Worm (Caenorhabditis elegans) whole organism, young adult: ENCODE results near the gene srd-50.

Experiments used
- B0261.1 ChIP-seq: sonication (generic microtip); optimal IDR thresholded peaks from 2 replicates; lab custom pipeline; 2016; ENCODE audit warnings: mild to moderate bottlenecking, missing genetic modification characterization, moderate library complexity, missing compliant biosample characterization
- C06A6.2 ChIP-seq: fragments of 200-800 bp; sonication (Bioruptor generic); conservative IDR thresholded peaks from 2 replicates; pipeline ENCODE4 v1.3.6; 2022; ENCODE audit warnings: missing genetic modification characterization, missing compliant biosample characterization
- F22D6.2 ChIP-seq: sonication (generic microtip); optimal IDR thresholded peaks from 2 replicates; lab custom pipeline; 2016; ENCODE audit warnings: mild to moderate bottlenecking, missing genetic modification characterization, missing compliant biosample characterization
- F23B12.7 ChIP-seq: sonication (generic microtip); optimal IDR thresholded peaks from 2 replicates; lab custom pipeline; 2017; ENCODE audit warnings: missing genetic modification characterization, mild to moderate bottlenecking, missing compliant biosample characterization, antibody characterized with exemption, moderate library complexity; ENCODE audit not compliant: insufficient read depth
- F39B2.1 ChIP-seq: fragments of 200-800 bp; sonication (Bioruptor generic); IDR thresholded peaks from 2 replicates; pipeline ENCODE4 v1.3.6; 2022; ENCODE audit warnings: missing genetic modification reagents, missing genetic modification characterization, missing compliant biosample characterization
- F57A8.1 ChIP-seq: fragments of 200-800 bp; sonication (Bioruptor generic); optimal IDR thresholded peaks from 2 replicates; lab custom pipeline; 2018; ENCODE audit warnings: mild to moderate bottlenecking, missing genetic modification characterization, moderate library complexity, missing compliant biosample characterization
- K11D2.4 ChIP-seq: fragments of 200-800 bp; sonication (Bioruptor generic); IDR thresholded peaks from 2 replicates; pipeline ENCODE4 v1.3.6; 2022; ENCODE audit warnings: missing genetic modification reagents, missing genetic modification characterization, missing compliant biosample characterization
- K12H6.12 ChIP-seq: fragments of 200-800 bp; sonication (Bioruptor generic); optimal IDR thresholded peaks from 2 replicates; lab custom pipeline; 2018; ENCODE audit warnings: mild to moderate bottlenecking, missing genetic modification characterization, missing compliant biosample characterization
- T07F8.4 ChIP-seq: sonication (generic microtip); optimal IDR thresholded peaks from 2 replicates; lab custom pipeline; 2016; ENCODE audit warnings: mild to moderate bottlenecking, missing genetic modification characterization, moderate library complexity, missing compliant biosample characterization
- T26A5.8 ChIP-seq: sonication (generic microtip); optimal IDR thresholded peaks from 2 replicates; lab custom pipeline; 2016; ENCODE audit warnings: missing genetic modification characterization, missing compliant biosample characterization
- Y53G8AR.9 ChIP-seq: fragments of 200-800 bp; sonication (Bioruptor generic); conservative IDR thresholded peaks from 2 replicates; pipeline ENCODE4 v1.3.6; 2022; ENCODE audit warnings: missing genetic modification reagents, missing genetic modification characterization, missing compliant biosample characterization
- akir-1 ChIP-seq: fragments of 200-800 bp; sonication (Bioruptor generic); optimal IDR thresholded peaks from 2 replicates; lab custom pipeline; 2018; ENCODE audit warnings: mild to moderate bottlenecking, missing genetic modification characterization, moderate library complexity, missing compliant biosample characterization
- ama-1 ChIP-seq, 3 experiments: fragments of 150-350 bp in 1 of 3; sonication (generic microtip) in 2 of 3; optimal IDR thresholded peaks; 2 replicates each; lab custom pipeline; 2014 to 2018; ENCODE audit warnings: missing biosample characterization in 2 of 3, missing genetic modification characterization in 2 of 3, missing genetic modification reagents in 2 of 3
- atf-7 ChIP-seq: sonication (generic microtip); optimal IDR thresholded peaks from 2 replicates; lab custom pipeline; 2017; ENCODE audit warnings: mild to moderate bottlenecking, missing genetic modification characterization, missing compliant biosample characterization
- athp-1 ChIP-seq: sonication (generic microtip); optimal IDR thresholded peaks from 2 replicates; lab custom pipeline; 2017; ENCODE audit warnings: mild to moderate bottlenecking, missing genetic modification characterization, missing compliant biosample characterization
- attf-6 ChIP-seq: fragments of 200-800 bp; sonication (Bioruptor generic); IDR thresholded peaks from 2 replicates; pipeline ENCODE4 v1.3.6; 2022; ENCODE audit warnings: missing genetic modification reagents, missing genetic modification characterization, missing compliant biosample characterization
- bed-2 ChIP-seq: fragments of 200-800 bp; sonication (Bioruptor generic); IDR thresholded peaks from 2 replicates; pipeline ENCODE4 v1.3.6; 2022; ENCODE audit warnings: missing genetic modification reagents, missing genetic modification characterization, missing compliant biosample characterization
- ccch-3 ChIP-seq: fragments of 200-800 bp; sonication (Bioruptor generic); optimal IDR thresholded peaks from 2 replicates; lab custom pipeline; 2018; ENCODE audit warnings: mild to moderate bottlenecking, missing genetic modification characterization, missing compliant biosample characterization
- cebp-2 ChIP-seq: fragments of 200-800 bp; sonication (Bioruptor generic); IDR thresholded peaks from 2 replicates; pipeline ENCODE4 v1.3.6; 2022; ENCODE audit warnings: missing genetic modification characterization, missing compliant biosample characterization
- ceh-27 ChIP-seq: fragments of 200-800 bp; sonication (Bioruptor generic); optimal IDR thresholded peaks from 2 replicates; lab custom pipeline; 2018; ENCODE audit warnings: mild to moderate bottlenecking, missing genetic modification characterization, moderate library complexity, missing compliant biosample characterization
- dox-1 ChIP-seq: fragments of 200-800 bp; sonication (Bioruptor generic); IDR thresholded peaks from 2 replicates; pipeline ENCODE4 v1.3.6; 2022; ENCODE audit warnings: missing genetic modification reagents, missing genetic modification characterization, missing compliant biosample characterization
- ekl-4 ChIP-seq: fragments of 200-800 bp; sonication (Bioruptor generic); IDR thresholded peaks from 2 replicates; pipeline ENCODE4 v1.3.6; 2022; ENCODE audit warnings: missing genetic modification reagents, missing genetic modification characterization, missing compliant biosample characterization
- fkh-3 ChIP-seq: sonication (generic microtip); optimal IDR thresholded peaks from 2 replicates; lab custom pipeline; 2016; ENCODE audit warnings: mild to moderate bottlenecking, missing genetic modification characterization, missing compliant biosample characterization
- gei-17 ChIP-seq: fragments of 200-800 bp; sonication (Bioruptor generic); optimal IDR thresholded peaks from 2 replicates; lab custom pipeline; 2018; ENCODE audit warnings: mild to moderate bottlenecking, missing genetic modification characterization, missing compliant biosample characterization
- hlh-12 ChIP-seq: sonication (generic microtip); optimal IDR thresholded peaks from 2 replicates; lab custom pipeline; 2016; ENCODE audit warnings: missing genetic modification characterization, missing compliant biosample characterization
- hlh-26 ChIP-seq: fragments of 200-800 bp; sonication (Bioruptor generic); conservative IDR thresholded peaks from 2 replicates; pipeline ENCODE4 v1.3.6; 2022; ENCODE audit warnings: missing genetic modification reagents, missing genetic modification characterization, missing compliant biosample characterization
- hmg-20 ChIP-seq: fragments of 200-800 bp; sonication (Bioruptor generic); IDR thresholded peaks from 2 replicates; pipeline ENCODE4 v1.3.6; 2022; ENCODE audit warnings: missing genetic modification reagents, missing genetic modification characterization, missing compliant biosample characterization
- let-526 ChIP-seq: fragments of 200-800 bp; sonication (Bioruptor generic); IDR thresholded peaks from 2 replicates; pipeline ENCODE4 v1.3.6; 2022; ENCODE audit warnings: missing genetic modification reagents, missing genetic modification characterization, missing compliant biosample characterization
- lin-35 ChIP-seq, 3 experiments: fragments of 150-350 bp in 2 of 3; sonication (generic microtip) in 1 of 3; optimal IDR thresholded peaks; 2 replicates each; lab custom pipeline; 2014 to 2018; ENCODE audit warnings: missing biosample characterization in 3 of 3, missing genetic modification characterization in 3 of 3, missing genetic modification reagents in 3 of 3
- lin-40 ChIP-seq: sonication (generic microtip); optimal IDR thresholded peaks from 2 replicates; lab custom pipeline; 2016; ENCODE audit warnings: missing genetic modification characterization, mild to moderate bottlenecking, missing compliant biosample characterization, missing genotype, missing genetic modification reagents
- mcd-1 ChIP-seq: fragments of 200-800 bp; sonication (Bioruptor generic); IDR thresholded peaks from 2 replicates; pipeline ENCODE4 v1.3.6; 2022; ENCODE audit warnings: missing genetic modification reagents, missing genetic modification characterization, missing compliant biosample characterization
- nfyb-1 ChIP-seq: fragments of 200-800 bp; sonication (Bioruptor generic); IDR thresholded peaks from 2 replicates; pipeline ENCODE4 v1.3.6; 2022; ENCODE audit warnings: missing genetic modification reagents, missing genetic modification characterization, missing compliant biosample characterization
- nhr-80 ChIP-seq: sonication (generic microtip); optimal IDR thresholded peaks from 2 replicates; lab custom pipeline; 2016; ENCODE audit warnings: missing genetic modification characterization, missing compliant biosample characterization
- pbrm-1 ChIP-seq: fragments of 200-800 bp; sonication (Bioruptor generic); IDR thresholded peaks from 2 replicates; pipeline ENCODE4 v1.3.6; 2022; ENCODE audit warnings: missing genetic modification reagents, missing genetic modification characterization, missing compliant biosample characterization
- rcor-1 ChIP-seq: fragments of 200-800 bp; sonication (Bioruptor generic); IDR thresholded peaks from 2 replicates; pipeline ENCODE4 v1.3.6; 2022; ENCODE audit warnings: missing genetic modification reagents, missing genetic modification characterization, missing compliant biosample characterization
- repo-1 ChIP-seq: sonication (generic microtip); optimal IDR thresholded peaks from 2 replicates; lab custom pipeline; 2017; ENCODE audit warnings: mild to moderate bottlenecking, missing genetic modification characterization, missing compliant biosample characterization
- rpc-1 ChIP-seq, 2 experiments: fragments of 150-350 bp in 1 of 2; sonication (generic microtip) in 1 of 2; optimal IDR thresholded peaks; 2 replicates each; lab custom pipeline; 2014 to 2018; ENCODE audit warnings: missing biosample characterization in 1 of 2, missing genetic modification characterization in 1 of 2, missing genetic modification reagents in 1 of 2, missing genotype in 1 of 2
- sdz-38 ChIP-seq: sonication (generic microtip); optimal IDR thresholded peaks from 2 replicates; lab custom pipeline; 2016; ENCODE audit warnings: missing genotype, missing genetic modification characterization, missing compliant biosample characterization
- snpc-3.4 ChIP-seq: sonication (generic microtip); optimal IDR thresholded peaks from 2 replicates; lab custom pipeline; 2017; ENCODE audit warnings: missing genetic modification characterization, mild to moderate bottlenecking, missing compliant biosample characterization, antibody characterized with exemption, moderate library complexity, missing genotype, missing genetic modification reagents
- snpc-4 ChIP-seq, 5 experiments: fragments of 150-350 bp in 1 of 5; sonication (generic microtip) in 4 of 5; optimal IDR thresholded peaks; 2 replicates each; lab custom pipeline; 2014 to 2018; ENCODE audit warnings: missing genetic modification characterization in 5 of 5, missing biosample characterization in 3 of 5, antibody characterized with exemption in 2 of 5, mild to moderate bottlenecking in 2 of 5, missing compliant biosample characterization in 2 of 5, missing genotype in 2 of 5, moderate library complexity in 2 of 5, missing genetic modification reagents in 1 of 5
- tbp1 ChIP-seq: fragments of 200-800 bp; sonication (Bioruptor generic); optimal IDR thresholded peaks from 2 replicates; lab custom pipeline; 2018; ENCODE audit warnings: mild to moderate bottlenecking, missing genetic modification characterization, missing compliant biosample characterization
- tbx-9 ChIP-seq: sonication (generic microtip); optimal IDR thresholded peaks from 2 replicates; lab custom pipeline; 2016; ENCODE audit warnings: borderline replicate concordance, missing genetic modification characterization, inconsistent platforms, missing compliant biosample characterization
- tlf-1 ChIP-seq: fragments of 200-800 bp; sonication (Bioruptor generic); optimal IDR thresholded peaks from 2 replicates; lab custom pipeline; 2018; ENCODE audit warnings: mild to moderate bottlenecking, missing genetic modification characterization, missing compliant biosample characterization
- unc-62 ChIP-seq: fragments of 150-350 bp; optimal IDR thresholded peaks from 2 replicates; lab custom pipeline; 2014; ENCODE audit warnings: missing biosample characterization, missing genetic modification reagents, missing genetic modification characterization
- ztf-18 ChIP-seq: sonication (generic microtip); optimal IDR thresholded peaks from 2 replicates; lab custom pipeline; 2016; ENCODE audit warnings: missing genotype, mild to moderate bottlenecking, missing genetic modification characterization, missing compliant biosample characterization
- ztf-25 ChIP-seq: fragments of 200-800 bp; sonication (Bioruptor generic); IDR thresholded peaks from 2 replicates; pipeline ENCODE4 v1.3.6; 2022; ENCODE audit warnings: missing genetic modification reagents, missing genetic modification characterization, missing compliant biosample characterization
- ztf-26 ChIP-seq: sonication (generic microtip); optimal IDR thresholded peaks from 2 replicates; lab custom pipeline; 2017; ENCODE audit warnings: missing genetic modification characterization, missing compliant biosample characterization
- ztf-6 ChIP-seq: fragments of 200-800 bp; sonication (Bioruptor generic); IDR thresholded peaks from 2 replicates; pipeline ENCODE4 v1.3.6; 2022; ENCODE audit warnings: missing genetic modification reagents, missing genetic modification characterization, missing compliant biosample characterization

The srd-50 gene

ce11 chrX:13514384-13514783 is 32.8 kb upstream of the srd-50 start (continued):
- no peak for TF ChIP-seq rpc-1 (optimal IDR thresholded peaks at IDR 0.05; lab: Kevin White, UChicago)
- no peak for TF ChIP-seq rpc-1 (tag; optimal IDR thresholded peaks at IDR 0.05; lab: Kevin White, UChicago)
- TF ChIP-seq let-526 (GFP tag; lab: Robert Waterston, UW): no peak
- TF ChIP-seq ztf-26 (tag; lab: Kevin White, UChicago): peak; percentile 84
- TF ChIP-seq nfyb-1 (GFP tag; lab: Robert Waterston, UW): peak; percentile 73
- peak; percentile 70 for TF ChIP-seq dox-1
- TF ChIP-seq rcor-1 (GFP tag; lab: Robert Waterston, UW): peak; percentile 78
- TF ChIP-seq B0261.1 (tag; lab: Kevin White, UChicago): peak; percentile 57
- peak; percentile 76 for TF ChIP-seq ceh-27 (GFP tag; lab: Kevin White, UChicago)
- TF ChIP-seq unc-62 (GFP tag; lab: Kevin White, UChicago): no peak
- peak; percentile 52 for TF ChIP-seq K12H6.12 (tag; lab: Kevin White, UChicago)
- peak; percentile 71 for TF ChIP-seq repo-1
- peak; percentile 76 for TF ChIP-seq F23B12.7
- TF ChIP-seq Y53G8AR.9: peak; percentile 52; the same call in 1 of the 2 replicates
- TF ChIP-seq tbx-9 (tag; lab: Kevin White, UChicago): no peak
- TF ChIP-seq K11D2.4 (GFP tag; lab: Robert Waterston, UW): peak; percentile 90
- peak; percentile 98 for TF ChIP-seq lin-40
- TF ChIP-seq fkh-3 (tag; lab: Kevin White, UChicago): no peak
- TF ChIP-seq hlh-12: no peak
- TF ChIP-seq akir-1 (GFP tag; lab: Kevin White, UChicago): peak; percentile 38
- TF ChIP-seq ccch-3 (GFP tag; lab: Kevin White, UChicago): no peak
- TF ChIP-seq attf-6 (GFP tag; lab: Robert Waterston, UW): no peak
- TF ChIP-seq ekl-4 (GFP tag; lab: Robert Waterston, UW): peak; percentile 42; the same call in 1 of the 2 replicates
- peak; percentile 95 for TF ChIP-seq gei-17 (GFP tag; lab: Kevin White, UChicago)
- TF ChIP-seq cebp-2 (GFP tag; lab: Robert Waterston, UW): 0 out of 2 replicates have a peak, but pooled peaks have one; percentile 53
- peak; percentile 74 for TF ChIP-seq tbp1 (GFP tag; lab: Kevin White, UChicago)
- TF ChIP-seq ama-1 (optimal IDR thresholded peaks at IDR 0.05; lab: Kevin White, UChicago): no peak
- peak in 1 of 2 experiments; percentile 7 for TF ChIP-seq ama-1 (GFP tag; optimal IDR thresholded peaks at IDR 0.05; lab: Kevin White, UChicago)
- TF ChIP-seq athp-1 (tag; lab: Kevin White, UChicago): no peak
- no peak for TF ChIP-seq snpc-4 (GFP tag; optimal IDR thresholded peaks at IDR 0.05; lab: Kevin White, UChicago)
- peak in 3 of 4 experiments; percentile 52 to 64 (median 63) for TF ChIP-seq snpc-4 (tag; optimal IDR thresholded peaks at IDR 0.05; lab: Kevin White, UChicago)
- no peak for TF ChIP-seq sdz-38
- TF ChIP-seq ztf-6 (GFP tag; lab: Robert Waterston, UW): no peak
- TF ChIP-seq F57A8.1 (GFP tag; lab: Kevin White, UChicago): no peak
- no peak for TF ChIP-seq bed-2 (GFP tag; lab: Robert Waterston, UW)
- TF ChIP-seq ztf-18: no peak
- peak; percentile 66 for TF ChIP-seq atf-7
- TF ChIP-seq hlh-26 (GFP tag; lab: Robert Waterston, UW): no peak
- peak; percentile 14 for TF ChIP-seq T07F8.4 (tag; lab: Kevin White, UChicago)
- TF ChIP-seq lin-35 (GFP tag; optimal IDR thresholded peaks at IDR 0.05; lab: Kevin White, UChicago): peak in 2 of 3 experiments; percentile 24 to 89
- no peak for TF ChIP-seq ztf-25 (GFP tag; lab: Robert Waterston, UW)
- TF ChIP-seq hmg-20 (GFP tag; lab: Robert Waterston, UW): peak; percentile 71; the same call in 1 of the 2 replicates
- TF ChIP-seq T26A5.8 (tag; lab: Kevin White, UChicago): no peak
- peak; percentile 82 for TF ChIP-seq C06A6.2 (GFP tag; lab: Robert Waterston, UW)
- no peak for TF ChIP-seq snpc-3.4 (tag; lab: Kevin White, UChicago)
- peak; percentile 55 for TF ChIP-seq nhr-80 (tag; lab: Kevin White, UChicago)
- TF ChIP-seq F39B2.1 (GFP tag; lab: Robert Waterston, UW): no peak
- peak; percentile 66 for TF ChIP-seq pbrm-1 (GFP tag; lab: Robert Waterston, UW)
- peak; percentile 74 for TF ChIP-seq F22D6.2 (tag; lab: Kevin White, UChicago)
- peak; percentile 63 for TF ChIP-seq mcd-1
- TF ChIP-seq tlf-1 (GFP tag; lab: Kevin White, UChicago): peak; percentile 82
